Worm (Caenorhabditis elegans) whole organism, early embryonic: ENCODE data around the gene golg-4.

Experiments used
- aly-1 ChIP-seq: sonication (generic microtip); optimal IDR thresholded peaks from 2 replicates; lab custom pipeline; 2016; ENCODE audit warnings: missing genetic modification characterization, missing compliant biosample characterization
- ama-1 ChIP-seq: fragments of 150-350 bp; optimal IDR thresholded peaks from 2 replicates; lab custom pipeline; 2014
- ceh-13 ChIP-seq: fragments of 200-800 bp; sonication (Bioruptor generic); optimal IDR thresholded peaks from 2 replicates; lab custom pipeline; 2018; ENCODE audit warnings: mild to moderate bottlenecking, missing genetic modification characterization, missing compliant biosample characterization
- ceh-36 ChIP-seq: sonication (generic microtip); optimal IDR thresholded peaks from 2 replicates; lab custom pipeline; 2016; ENCODE audit warnings: missing genetic modification characterization, inconsistent platforms, missing compliant biosample characterization
- flt-1 ChIP-seq: fragments of 200-800 bp; sonication (Bioruptor generic); IDR thresholded peaks from 2 replicates; pipeline ENCODE4 v1.3.6; 2022; ENCODE audit warnings: missing genetic modification characterization, missing compliant biosample characterization
- hmbx-1 ChIP-seq: sonication (generic microtip); optimal IDR thresholded peaks from 2 replicates; lab custom pipeline; 2016; ENCODE audit warnings: mild to moderate bottlenecking, missing genetic modification characterization, missing compliant biosample characterization
- hmg-4 ChIP-seq: fragments of 200-800 bp; sonication (Bioruptor generic); optimal IDR thresholded peaks from 2 replicates; lab custom pipeline; 2018; ENCODE audit warnings: mild to moderate bottlenecking, missing genetic modification characterization, missing compliant biosample characterization
- hnd-1 ChIP-seq: sonication (generic microtip); optimal IDR thresholded peaks from 2 replicates; lab custom pipeline; 2016; ENCODE audit warnings: missing genetic modification characterization, missing compliant biosample characterization
- pes-1 ChIP-seq: fragments of 200-800 bp; sonication (Bioruptor generic); IDR thresholded peaks from 2 replicates; pipeline ENCODE4 v1.3.6; 2022; ENCODE audit warnings: missing genetic modification reagents, missing genetic modification characterization, missing compliant biosample characterization
- scrt-1 ChIP-seq: fragments of 200-800 bp; sonication (Bioruptor generic); IDR thresholded peaks from 2 replicates; pipeline ENCODE4 v1.3.6; 2022; ENCODE audit warnings: missing genetic modification characterization, missing compliant biosample characterization
- sea-1 ChIP-seq: fragments of 200-800 bp; sonication (Bioruptor generic); conservative IDR thresholded peaks from 2 replicates; pipeline ENCODE4 v1.3.6; 2022; ENCODE audit warnings: missing genetic modification characterization, missing compliant biosample characterization
- tbx-11 ChIP-seq: fragments of 200-800 bp; sonication (Bioruptor generic); IDR thresholded peaks from 2 replicates; pipeline ENCODE4 v1.3.6; 2022; ENCODE audit warnings: missing genetic modification characterization, missing compliant biosample characterization
- tra-4 ChIP-seq: sonication (generic microtip); optimal IDR thresholded peaks from 2 replicates; lab custom pipeline; 2017; ENCODE audit warnings: missing genetic modification characterization, missing compliant biosample characterization

ce11 chrIII:3430667-3431066 is 25.3 kb downstream of the golg-4 start:
- TF ChIP-seq ama-1 (lab: Kevin White, UChicago) (no peak), ceh-13 (GFP tag; lab: Kevin White, UChicago) (no peak), scrt-1 (no peak), ceh-36 (tag; lab: Kevin White, UChicago) (no peak), hmg-4 (GFP tag; lab: Kevin White, UChicago) (no peak), flt-1 (GFP tag; lab: Robert Waterston, UW) (no peak), hmbx-1 (tag; lab: Kevin White, UChicago) (no peak), sea-1 (GFP tag; lab: Robert Waterston, UW) (no peak), hnd-1 (no peak), pes-1 (GFP tag; lab: Robert Waterston, UW) (no peak), tbx-11 (no peak), tra-4 (tag; lab: Kevin White, UChicago) (no peak), aly-1 (tag; lab: Kevin White, UChicago) (no peak)
